Worm (Caenorhabditis elegans) whole organism, mixed stage, embryonic: Measurements from ENCODE around the gene Y73F8A.12.

Experiments used
- hlh-1 ChIP-seq: fragments of 150-350 bp; optimal IDR thresholded peaks from 2 replicates; lab custom pipeline; 2014; ENCODE audit warnings: missing biosample characterization, missing genetic modification reagents, missing genetic modification characterization
- pha-4 ChIP-seq: fragments of 150-350 bp; optimal IDR thresholded peaks from 2 replicates; lab custom pipeline; 2018; ENCODE audit warnings: missing biosample characterization, missing genetic modification reagents, missing genetic modification characterization
- unc-62 ChIP-seq: fragments of 150-350 bp; optimal IDR thresholded peaks from 2 replicates; lab custom pipeline; 2014; ENCODE audit warnings: missing biosample characterization, missing genetic modification reagents, missing genetic modification characterization

The Y73F8A.12 gene

DNA sequence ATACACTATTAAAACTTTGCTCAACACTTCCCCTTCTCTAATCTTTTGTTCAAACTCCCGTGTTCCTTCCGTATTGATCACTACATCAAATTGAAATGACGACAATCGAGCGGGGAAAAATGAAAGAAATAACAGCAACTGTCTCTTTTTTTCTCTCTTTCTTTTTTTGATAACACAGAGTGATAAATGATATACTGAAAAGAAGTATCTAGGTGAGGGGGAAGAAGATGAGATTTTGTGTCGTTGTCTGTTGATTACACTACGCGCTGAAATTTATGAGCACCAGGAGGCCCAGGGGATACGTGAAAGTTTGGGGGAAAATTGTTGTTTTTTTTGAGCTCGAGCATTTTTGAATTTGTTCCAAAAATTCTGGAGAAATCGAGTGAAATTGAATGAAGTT lies 37.4 kb downstream of the Y73F8A.12 start:
- peak; percentile 44 for TF ChIP-seq hlh-1 (tag; lab: Kevin White, UChicago)
- peak; percentile 55 for TF ChIP-seq unc-62
- TF ChIP-seq pha-4 = no peak
